Worm (Caenorhabditis elegans) whole organism, L4 larva: ENCODE data around the gene skat-1.

Experiments
- T20F7.1 ChIP-seq: fragments of 200-800 bp; sonication (Bioruptor generic); optimal IDR thresholded peaks from 2 replicates; lab custom pipeline; 2018; ENCODE audit warnings: mild to moderate bottlenecking, missing genetic modification characterization, missing compliant biosample characterization
- Y75B8A.6 ChIP-seq: fragments of 200-800 bp; sonication (Bioruptor generic); IDR thresholded peaks from 2 replicates; pipeline ENCODE4 v1.3.6; 2022; ENCODE audit warnings: missing genetic modification reagents, missing genetic modification characterization, missing compliant biosample characterization
- daf-16 ChIP-seq, 3 experiments: sonication (generic microtip); optimal IDR thresholded peaks; 2 replicates each; lab custom pipeline; 2016 to 2017; ENCODE audit warnings: missing genetic modification characterization in 3 of 3, missing genetic modification reagents in 3 of 3, mild to moderate bottlenecking in 2 of 3, missing compliant biosample characterization in 2 of 3, missing biosample characterization in 1 of 3, moderate library complexity in 1 of 3
- dpl-1 ChIP-seq: fragments of 150-350 bp; optimal IDR thresholded peaks from 2 replicates; lab custom pipeline; 2014; ENCODE audit warnings: missing biosample characterization, missing genetic modification reagents, missing genetic modification characterization
- duxl-1 ChIP-seq: sonication (generic microtip); optimal IDR thresholded peaks from 2 replicates; lab custom pipeline; 2016; ENCODE audit warnings: mild to moderate bottlenecking, missing genetic modification characterization, moderate library complexity, missing compliant biosample characterization; ENCODE audit not compliant: poor library complexity
- egl-27 ChIP-seq: sonication (generic microtip); optimal IDR thresholded peaks from 3 replicates; lab custom pipeline; 2017; ENCODE audit warnings: missing biosample characterization, missing genetic modification reagents, missing genetic modification characterization
- fos-1 ChIP-seq: fragments of 150-350 bp; optimal IDR thresholded peaks from 2 replicates; lab custom pipeline; 2014; ENCODE audit warnings: missing biosample characterization, missing genetic modification characterization
- mdt-29 ChIP-seq: fragments of 200-800 bp; sonication (Bioruptor generic); IDR thresholded peaks from 2 replicates; pipeline ENCODE4 v1.3.6; 2022; ENCODE audit warnings: missing genetic modification reagents, missing genetic modification characterization, missing compliant biosample characterization
- pha-4 ChIP-seq, 2 experiments: fragments of 150-350 bp in 1 of 2; fragments of 200-800 bp in 1 of 2; sonication (Bioruptor generic) in 1 of 2; IDR thresholded peaks in 1 of 2; optimal IDR thresholded peaks in 1 of 2; 2 replicates each; pipeline versions ENCODE4 v1.3.6 to Lab custom; 2014 to 2022; ENCODE audit warnings: missing genetic modification characterization in 2 of 2, missing genetic modification reagents in 2 of 2, missing biosample characterization in 1 of 2, missing compliant biosample characterization in 1 of 2
- spr-3 ChIP-seq: fragments of 200-800 bp; sonication (Bioruptor generic); optimal IDR thresholded peaks from 2 replicates; lab custom pipeline; 2018; ENCODE audit warnings: mild to moderate bottlenecking, missing genetic modification characterization, missing compliant biosample characterization
- unc-39 ChIP-seq: sonication (generic microtip); optimal IDR thresholded peaks from 2 replicates; lab custom pipeline; 2017; ENCODE audit warnings: missing biosample characterization, missing genetic modification characterization

DNA sequence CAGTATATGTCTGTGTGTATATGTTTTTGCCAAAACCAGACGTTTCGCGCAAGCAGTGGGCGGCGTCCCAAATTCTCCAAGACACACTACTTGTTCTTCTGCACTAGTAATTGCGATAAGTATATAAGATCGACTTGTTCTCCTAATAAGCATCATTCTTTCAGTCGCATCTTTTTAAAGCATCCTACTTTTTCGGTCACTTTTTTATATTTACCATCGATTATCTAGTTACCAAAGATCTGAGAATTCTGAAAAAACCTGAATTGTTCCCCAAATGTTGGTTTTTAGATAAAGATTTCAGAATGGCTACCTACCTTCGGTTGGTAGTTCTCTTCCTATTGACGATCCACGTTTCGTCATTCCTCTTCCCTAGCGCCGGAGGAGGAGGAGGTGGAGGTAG lies 34.6 kb downstream of the skat-1 start, which contains the start of gene grl-25:
- TF ChIP-seq egl-27 (tag; lab: Kevin White, UChicago) (no peak), fos-1 (tag; lab: Kevin White, UChicago) (no peak), T20F7.1 (GFP tag; lab: Kevin White, UChicago) (no peak), daf-16 (GFP tag; optimal IDR thresholded peaks at IDR 0.05; lab: Kevin White, UChicago) (no peak), daf-16 (tag; optimal IDR thresholded peaks at IDR 0.05; lab: Kevin White, UChicago) (no peak), mdt-29 (GFP tag; lab: Robert Waterston, UW) (no peak), Y75B8A.6 (GFP tag; lab: Robert Waterston, UW) (no peak), unc-39 (tag; lab: Kevin White, UChicago) (no peak), spr-3 (GFP tag; lab: Kevin White, UChicago) (no peak), pha-4 (GFP tag; IDR thresholded peaks at IDR 0.05; lab: Robert Waterston, UW) (no peak), pha-4 (tag; optimal IDR thresholded peaks at IDR 0.05; lab: Kevin White, UChicago) (no peak), duxl-1 (tag; lab: Kevin White, UChicago) (no peak), dpl-1 (GFP tag; lab: Kevin White, UChicago) (no peak)
